Fruit fly (Drosophila melanogaster) whole organism, pupa: Measurements from ENCODE around the gene Jon99Ciii.

Experiments used
- CG14655 ChIP-seq: fragments of 200-800 bp; sonication (Bioruptor generic); optimal IDR thresholded peaks from 3 replicates; lab custom pipeline; 2017; ENCODE audit warnings: mild to moderate bottlenecking, missing biosample characterization, missing genetic modification reagents, missing genetic modification characterization
- CG8159 ChIP-seq: fragments of 200-800 bp; sonication (Bioruptor generic); optimal IDR thresholded peaks from 3 replicates; lab custom pipeline; 2018; ENCODE audit warnings: missing biosample characterization, mild to moderate bottlenecking, missing genetic modification characterization, moderate library complexity
- CG8301 ChIP-seq: fragments of 200-800 bp; sonication (Bioruptor generic); optimal IDR thresholded peaks from 2 replicates; lab custom pipeline; 2018; ENCODE audit warnings: missing biosample characterization, mild to moderate bottlenecking, missing genetic modification characterization

DNA sequence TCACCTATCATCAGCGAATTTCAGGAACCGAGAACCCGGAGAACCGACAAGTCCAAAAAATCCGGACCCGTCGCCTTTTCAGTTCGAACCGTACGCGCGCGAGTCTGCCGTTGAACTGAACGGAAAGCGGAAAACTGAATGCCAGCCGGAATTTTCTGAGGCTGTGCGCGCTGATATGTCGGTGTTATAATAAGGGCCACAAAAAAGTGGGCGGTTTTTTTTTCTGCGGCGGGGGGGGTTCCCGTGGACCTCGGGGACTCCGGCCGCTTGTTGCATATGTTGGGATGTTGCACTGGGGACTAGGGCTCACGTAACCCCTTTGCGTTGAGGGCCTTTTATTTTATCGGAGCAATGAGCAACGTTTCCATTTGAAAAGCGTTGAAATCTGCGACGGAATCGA lies 47.3 kb downstream of the Jon99Ciii start, which contains the start of gene TkR99D:
- TF ChIP-seq CG8301 (tag; lab: Kevin White, UChicago) (no peak), CG14655 (GFP tag; lab: Kevin White, UChicago) (no peak), CG8159 (no peak)
